Fruit fly (Drosophila melanogaster) whole organism, embryonic: ENCODE data around the gene org-1.

Experiments
- CG10147 ChIP-seq: fragments of 200-800 bp; sonication (Bioruptor generic); optimal IDR thresholded peaks from 2 replicates; lab custom pipeline; 2019; ENCODE audit warnings: missing biosample characterization, mild to moderate bottlenecking, missing genetic modification characterization, moderate library complexity
- CG10267 ChIP-seq: fragments of 200-800 bp; sonication (Bioruptor generic); optimal IDR thresholded peaks from 2 replicates; lab custom pipeline; 2018; ENCODE audit warnings: missing biosample characterization, mild to moderate bottlenecking, missing genetic modification characterization, moderate library complexity
- CG11247 ChIP-seq: fragments of 200-800 bp; sonication (Bioruptor generic); IDR thresholded peaks from 2 replicates; pipeline ENCODE4 v1.3.6; 2022; ENCODE audit warnings: missing biosample characterization, missing genetic modification characterization
- CG12391 ChIP-seq: fragments of 200-800 bp; sonication (Bioruptor generic); optimal IDR thresholded peaks from 3 replicates; lab custom pipeline; 2018; ENCODE audit warnings: missing biosample characterization, mild to moderate bottlenecking, missing genetic modification characterization, moderate library complexity
- CG13775 ChIP-seq: fragments of 200-800 bp; sonication (Bioruptor generic); optimal IDR thresholded peaks from 3 replicates; lab custom pipeline; 2017; ENCODE audit warnings: missing biosample characterization, mild to moderate bottlenecking, missing genetic modification characterization
- CG15514 ChIP-seq: fragments of 200-800 bp; sonication (Bioruptor generic); optimal IDR thresholded peaks from 3 replicates; lab custom pipeline; 2017; ENCODE audit warnings: missing biosample characterization, missing genetic modification characterization, mild to moderate bottlenecking, moderate library complexity, missing genetic modification reagents
- CG15696 ChIP-seq: fragments of 200-800 bp; sonication (Bioruptor generic); optimal IDR thresholded peaks from 2 replicates; lab custom pipeline; 2019; ENCODE audit warnings: missing biosample characterization, mild to moderate bottlenecking, missing genetic modification characterization, moderate library complexity
- CG17361 ChIP-seq: fragments of 200-800 bp; sonication (Bioruptor generic); IDR thresholded peaks from 3 replicates; pipeline ENCODE4 v1.3.6; 2022; ENCODE audit warnings: missing biosample characterization, missing genetic modification characterization
- CG18262 ChIP-seq: fragments of 200-800 bp; optimal IDR thresholded peaks from 3 replicates; lab custom pipeline; 2019; ENCODE audit warnings: missing biosample characterization, mild to moderate bottlenecking, missing genetic modification characterization, moderate library complexity
- CG2712 ChIP-seq: fragments of 200-800 bp; optimal IDR thresholded peaks from 3 replicates; lab custom pipeline; 2019; ENCODE audit warnings: missing biosample characterization, mild to moderate bottlenecking, missing genetic modification characterization, moderate library complexity
- CG32532 ChIP-seq: fragments of 200-800 bp; sonication (Bioruptor generic); IDR thresholded peaks from 2 replicates; pipeline ENCODE4 v1.3.6; 2022; ENCODE audit warnings: missing biosample characterization, missing genetic modification characterization
- CG32772 ChIP-seq: fragments of 200-800 bp; sonication (Bioruptor generic); IDR thresholded peaks from 2 replicates; pipeline ENCODE4 v1.3.6; 2022; ENCODE audit warnings: missing biosample characterization, missing genetic modification characterization
- CG33213 ChIP-seq: fragments of 200-800 bp; sonication (Bioruptor generic); optimal IDR thresholded peaks from 3 replicates; lab custom pipeline; 2016; ENCODE audit warnings: missing biosample characterization, missing genetic modification characterization
- CG34422 ChIP-seq: fragments of 200-800 bp; sonication (Bioruptor generic); IDR thresholded peaks from 3 replicates; pipeline ENCODE4 v1.3.6; 2022; ENCODE audit warnings: missing biosample characterization, missing genetic modification characterization
- CG4404 ChIP-seq: fragments of 200-800 bp; sonication (Bioruptor generic); IDR thresholded peaks from 2 replicates; pipeline ENCODE4 v1.3.6; 2022; ENCODE audit warnings: missing biosample characterization, missing genetic modification characterization
- CG6813 ChIP-seq: fragments of 200-800 bp; sonication (Bioruptor generic); optimal IDR thresholded peaks from 2 replicates; lab custom pipeline; 2017; ENCODE audit warnings: missing biosample characterization, missing genetic modification characterization, mild to moderate bottlenecking, moderate library complexity, missing genetic modification reagents
- CG7786 ChIP-seq: fragments of 200-800 bp; sonication (Bioruptor generic); optimal IDR thresholded peaks from 2 replicates; lab custom pipeline; 2016; ENCODE audit warnings: missing biosample characterization, missing genetic modification characterization
- CG8924 ChIP-seq: fragments of 200-800 bp; optimal IDR thresholded peaks from 3 replicates; lab custom pipeline; 2019; ENCODE audit warnings: missing biosample characterization, mild to moderate bottlenecking, missing genetic modification characterization, moderate library complexity
- CG9797 ChIP-seq: fragments of 200-800 bp; sonication (Bioruptor generic); optimal IDR thresholded peaks from 3 replicates; lab custom pipeline; 2018; ENCODE audit warnings: missing biosample characterization, mild to moderate bottlenecking, missing genetic modification characterization
- CkIIα-i1 ChIP-seq: fragments of 200-800 bp; sonication (Bioruptor generic); IDR thresholded peaks from 2 replicates; pipeline ENCODE4 v1.3.6; 2022; ENCODE audit warnings: missing biosample characterization, missing genetic modification characterization
- Dp ChIP-seq: fragments of 200-800 bp; sonication (Bioruptor generic); optimal IDR thresholded peaks from 2 replicates; lab custom pipeline; 2018; ENCODE audit warnings: missing biosample characterization, mild to moderate bottlenecking, missing genetic modification characterization, moderate library complexity
- Ets97D ChIP-seq: fragments of 200-800 bp; sonication (Bioruptor generic); optimal IDR thresholded peaks from 3 replicates; lab custom pipeline; 2016; ENCODE audit warnings: missing biosample characterization, missing genetic modification characterization
- Hr3 ChIP-seq: fragments of 200-800 bp; sonication (Bioruptor generic); optimal IDR thresholded peaks from 3 replicates; lab custom pipeline; 2016; ENCODE audit warnings: missing biosample characterization, missing genetic modification characterization
- MBD-R2 ChIP-seq: fragments of 200-800 bp; sonication (Bioruptor generic); IDR thresholded peaks from 2 replicates; pipeline ENCODE4 v1.3.6; 2022; ENCODE audit warnings: missing biosample characterization, missing genetic modification characterization
- MESR4 ChIP-seq: fragments of 200-800 bp; sonication (Bioruptor generic); optimal IDR thresholded peaks from 2 replicates; lab custom pipeline; 2018; ENCODE audit warnings: missing biosample characterization, mild to moderate bottlenecking, missing genetic modification characterization, moderate library complexity
- Mad ChIP-seq: fragments of 200-800 bp; sonication (Bioruptor generic); optimal IDR thresholded peaks from 2 replicates; lab custom pipeline; 2016; ENCODE audit warnings: missing biosample characterization, missing genetic modification characterization
- Neu2 ChIP-seq: fragments of 200-800 bp; sonication (Bioruptor generic); optimal IDR thresholded peaks from 3 replicates; lab custom pipeline; 2016; ENCODE audit warnings: missing biosample characterization, missing genetic modification characterization, borderline replicate concordance
- PHDP ChIP-seq: fragments of 200-800 bp; sonication (Bioruptor generic); optimal IDR thresholded peaks from 3 replicates; lab custom pipeline; 2018; ENCODE audit warnings: missing biosample characterization, mild to moderate bottlenecking, missing genetic modification characterization, moderate library complexity
- Pdp1 ChIP-seq, 2 experiments: fragments of 200-800 bp; sonication (Bioruptor generic); optimal IDR thresholded peaks; 3 replicates each; lab custom pipeline; 2016; ENCODE audit warnings: missing biosample characterization in 2 of 2, missing genetic modification characterization in 2 of 2, mild to moderate bottlenecking in 1 of 2, moderate library complexity in 1 of 2
- Sry-δ ChIP-seq: fragments of 200-800 bp; sonication (Bioruptor generic); optimal IDR thresholded peaks from 2 replicates; lab custom pipeline; 2016; ENCODE audit warnings: missing biosample characterization, missing genetic modification characterization
- Trl ChIP-seq, 3 experiments: fragments of >200 bp in 2 of 3; fragments of 200-800 bp in 1 of 3; sonication (Bioruptor generic) in 1 of 3; optimal IDR thresholded peaks; 2 replicates in 1 of 3; 3 replicates in 2 of 3; lab custom pipeline; 2016 to 2017; ENCODE audit warnings: missing biosample characterization in 1 of 3, missing genetic modification characterization in 1 of 3
- bab2 ChIP-seq: fragments of 200-800 bp; sonication (Bioruptor generic); optimal IDR thresholded peaks from 2 replicates; lab custom pipeline; 2016; ENCODE audit warnings: missing biosample characterization, missing genetic modification characterization
- caup ChIP-seq: fragments of 200-800 bp; sonication (Bioruptor generic); optimal IDR thresholded peaks from 3 replicates; lab custom pipeline; 2017; ENCODE audit warnings: missing biosample characterization, mild to moderate bottlenecking, missing genetic modification characterization, moderate library complexity; ENCODE audit not compliant: severe bottlenecking
- crol ChIP-seq: fragments of 200-800 bp; sonication (Bioruptor generic); IDR thresholded peaks from 2 replicates; pipeline ENCODE4 v1.3.6; 2022; ENCODE audit warnings: missing biosample characterization, missing genetic modification characterization
- dpn ChIP-seq, 2 experiments: fragments of 200-800 bp; sonication (Bioruptor generic); optimal IDR thresholded peaks; 3 replicates each; lab custom pipeline; 2016; ENCODE audit warnings: missing biosample characterization in 2 of 2, missing genetic modification characterization in 2 of 2
- gfzf ChIP-seq: fragments of 200-800 bp; sonication (Bioruptor generic); optimal IDR thresholded peaks from 2 replicates; lab custom pipeline; 2016; ENCODE audit warnings: missing biosample characterization, mild to moderate bottlenecking, missing genetic modification characterization, moderate library complexity
- gt ChIP-seq: fragments of 200-800 bp; sonication (Bioruptor generic); IDR thresholded peaks from 2 replicates; pipeline ENCODE4 v1.3.6; 2022; ENCODE audit warnings: missing biosample characterization, missing genetic modification characterization
- hkb ChIP-seq, 2 experiments: fragments of 200-800 bp in 1 of 2; fragments of >200 bp in 1 of 2; sonication (Bioruptor generic) in 1 of 2; IDR thresholded peaks in 1 of 2; optimal IDR thresholded peaks in 1 of 2; 2 replicates each; pipeline versions ENCODE4 v1.3.6 to Lab custom; 2017 to 2022; ENCODE audit warnings: missing biosample characterization in 1 of 2, missing genetic modification characterization in 1 of 2
- knrl ChIP-seq: fragments of 200-800 bp; sonication (Bioruptor generic); IDR thresholded peaks from 3 replicates; pipeline ENCODE4 v1.3.6; 2022; ENCODE audit warnings: missing biosample characterization, missing genetic modification characterization; ENCODE audit not compliant: partially characterized antibody
- lilli ChIP-seq: fragments of 200-800 bp; sonication (Bioruptor generic); optimal IDR thresholded peaks from 3 replicates; lab custom pipeline; 2016; ENCODE audit warnings: missing biosample characterization, missing genetic modification characterization
- mam ChIP-seq: fragments of 200-800 bp; sonication (Bioruptor generic); optimal IDR thresholded peaks from 3 replicates; lab custom pipeline; 2016; ENCODE audit warnings: missing biosample characterization, missing genetic modification characterization
- pho ChIP-seq: fragments of 200-800 bp; sonication (Bioruptor generic); optimal IDR thresholded peaks from 2 replicates; lab custom pipeline; 2016; ENCODE audit warnings: missing biosample characterization, missing genetic modification characterization
- phol ChIP-seq: fragments of 200-800 bp; sonication (Bioruptor generic); optimal IDR thresholded peaks from 3 replicates; lab custom pipeline; 2018; ENCODE audit warnings: missing biosample characterization, mild to moderate bottlenecking, missing genetic modification characterization, moderate library complexity
- pros ChIP-seq: fragments of 200-800 bp; sonication (Bioruptor generic); optimal IDR thresholded peaks from 3 replicates; lab custom pipeline; 2019; ENCODE audit warnings: missing biosample characterization, mild to moderate bottlenecking, missing genetic modification characterization, moderate library complexity
- sqz ChIP-seq: fragments of 200-800 bp; sonication (Bioruptor generic); optimal IDR thresholded peaks from 3 replicates; lab custom pipeline; 2018; ENCODE audit warnings: missing biosample characterization, mild to moderate bottlenecking, missing genetic modification characterization
- trem ChIP-seq: fragments of 200-800 bp; optimal IDR thresholded peaks from 3 replicates; lab custom pipeline; 2019; ENCODE audit warnings: missing biosample characterization, mild to moderate bottlenecking, missing genetic modification characterization, moderate library complexity
- unc-4 ChIP-seq: fragments of 200-800 bp; sonication (Bioruptor generic); IDR thresholded peaks from 2 replicates; pipeline ENCODE4 v1.3.6; 2022; ENCODE audit warnings: missing biosample characterization, missing genetic modification characterization; ENCODE audit not compliant: partially characterized antibody

org-1 gene

dm6 chrX:8436656-8437284 lies 18.1 kb downstream of the org-1 start, which contains the start of gene CG1440 (continued):
- TF ChIP-seq CG9797 (GFP tag; lab: Kevin White, UChicago) (peak; percentile 88), MBD-R2 (peak; percentile 75), pros (GFP tag; lab: Kevin White, UChicago) (no peak), CG33213 (GFP tag; lab: Kevin White, UChicago) (peak; percentile 13), PHDP (tag; lab: Kevin White, UChicago) (peak; percentile 48), CG32772 (GFP tag; lab: Robert Waterston, UW) (peak; percentile 35; the same call in 1 of the 2 replicates), Neu2 (GFP tag; lab: Kevin White, UChicago) (no peak), phol (tag; lab: Kevin White, UChicago) (peak; percentile 59), CG34422 (GFP tag; lab: Robert Waterston, UW) (0 out of 3 replicates have a peak, but pooled peaks have one; percentile 40), caup (GFP tag; lab: Kevin White, UChicago) (peak; percentile 8), lilli (peak; percentile 28), mam (GFP tag; lab: Kevin White, UChicago) (no peak), CG15696 (tag; lab: Kevin White, UChicago) (peak; percentile 34), CG10147 (GFP tag; lab: Kevin White, UChicago) (peak; percentile 40), gt (GFP tag; lab: Robert Waterston, UW) (no peak), CG2712 (tag; lab: Kevin White, UChicago) (peak; percentile 21), Hr3 (GFP tag; lab: Kevin White, UChicago) (peak; percentile 25), Ets97D (GFP tag; lab: Kevin White, UChicago) (peak; percentile 84), gfzf (peak; percentile 75), CG17361 (GFP tag; lab: Robert Waterston, UW) (peak; percentile 43; the same call in 2 of the 3 replicates), sqz (GFP tag; lab: Kevin White, UChicago) (peak; percentile 81), crol (GFP tag; lab: Robert Waterston, UW) (no peak), bab2 (GFP tag; lab: Kevin White, UChicago) (peak; percentile 30), CG15514 (GFP tag; lab: Kevin White, UChicago) (peak; percentile 76), CG32532 (GFP tag; lab: Robert Waterston, UW) (peak; percentile 24; the same call in 1 of the 2 replicates), Pdp1 (GFP tag; optimal IDR thresholded peaks at IDR 0.05; lab: Kevin White, UChicago) (peak in 1 of 2 experiments; percentile 89), CG10267 (tag; lab: Kevin White, UChicago) (peak; percentile 75), dpn (GFP tag; optimal IDR thresholded peaks at IDR 0.05; lab: Kevin White, UChicago) (peak in 1 of 2 experiments; percentile 1), CkIIα-i1 (GFP tag; lab: Robert Waterston, UW) (no peak), CG4404 (no peak), CG7786 (GFP tag; lab: Kevin White, UChicago) (peak; percentile 11), Trl (optimal IDR thresholded peaks at IDR 0.05; lab: Kevin White, UChicago) (no peak), Trl (GFP tag; optimal IDR thresholded peaks at IDR 0.05; lab: Kevin White, UChicago) (peak; percentile 10), CG11247 (GFP tag; lab: Robert Waterston, UW) (no peak), CG6813 (GFP tag; lab: Kevin White, UChicago) (peak; percentile 21), CG12391 (peak; percentile 66), knrl (peak; percentile 11; the same call in 1 of the 3 replicates), Mad (GFP tag; lab: Kevin White, UChicago) (peak; percentile 4), CG13775 (GFP tag; lab: Kevin White, UChicago) (peak; percentile 16), CG8924 (tag; lab: Kevin White, UChicago) (peak; percentile 73), unc-4 (peak; percentile 39; the same call in 1 of the 2 replicates), hkb (optimal IDR thresholded peaks at IDR 0.05; lab: Kevin White, UChicago) (no peak), hkb (GFP tag; IDR thresholded peaks at IDR 0.05; lab: Robert Waterston, UW) (peak; percentile 47; the same call in 1 of the 2 replicates), CG18262 (peak; percentile 5), trem (tag; lab: Kevin White, UChicago) (peak; percentile 64), Sry-δ (peak; percentile 30), MESR4 (GFP tag; lab: Kevin White, UChicago) (peak; percentile 42), Dp (GFP tag; lab: Kevin White, UChicago) (peak; percentile 62), pho (GFP tag; lab: Kevin White, UChicago) (peak; percentile 28)
